Fruit fly (Drosophila melanogaster): ENCODE measurements around the gene stg.
A peak's percentile ranks its signal among the peaks of the same experiment; 100 is the strongest.

- peak in 1 of 2 experiments; percentile 24 for TF ChIP-seq dl (GFP tag; optimal IDR thresholded peaks at IDR 0.05; ENCODE audit: insufficient read depth in 1 of 2, partially characterized antibody in 2 of 2)
- TF ChIP-seq pan (optimal IDR thresholded peaks at IDR 0.05): no peak
- no peak for TF ChIP-seq usp (GFP tag; optimal IDR thresholded peaks at IDR 0.05)
- peak; percentile 97 for TF ChIP-seq psq (GFP tag; optimal IDR thresholded peaks at IDR 0.05)
- TF ChIP-seq Hnf4 (GFP tag; optimal IDR thresholded peaks at IDR 0.05): no peak
- no peak for TF ChIP-seq Myc (optimal IDR thresholded peaks at IDR 0.05)
- TF ChIP-seq N (GFP tag; optimal IDR thresholded peaks at IDR 0.05): no peak
- no peak for TF ChIP-seq CrebA (GFP tag; optimal IDR thresholded peaks at IDR 0.05; ENCODE audit: borderline replicate concordance)
- no peak for TF ChIP-seq Dif (GFP tag; optimal IDR thresholded peaks at IDR 0.05; ENCODE audit: partially characterized antibody)
These were observed 2.5 kb upstream of the stg start for dm6 chr3R:29257890-29258691.
